Worm (Caenorhabditis elegans) whole organism, L2 larva: ENCODE measurements around the gene srsx-37.

Experiments used
- ceh-82 ChIP-seq: fragments of 150-350 bp; optimal IDR thresholded peaks from 2 replicates; lab custom pipeline; 2014; ENCODE audit warnings: missing biosample characterization, missing genetic modification characterization
- snpc-4 ChIP-seq: fragments of 150-350 bp; optimal IDR thresholded peaks from 2 replicates; lab custom pipeline; 2014; ENCODE audit warnings: missing biosample characterization, missing genetic modification characterization

ce11 chrV:15232200-15232599, 26.7 kb downstream of the srsx-37 start, which contains the start of gene srw-13:
- TF ChIP-seq ceh-82 (tag; lab: Kevin White, UChicago) (no peak), snpc-4 (tag; lab: Kevin White, UChicago) (no peak)
